Worm (Caenorhabditis elegans) whole organism, L1 larva: ENCODE measurements around the gene nep-9.

ENCODE experiments used
- C04F5.9 ChIP-seq: sonication (generic microtip); optimal IDR thresholded peaks from 2 replicates; lab custom pipeline; 2016; ENCODE audit warnings: missing genetic modification characterization, missing compliant biosample characterization
- Y116A8C.19 ChIP-seq: sonication (generic microtip); optimal IDR thresholded peaks from 2 replicates; lab custom pipeline; 2016; ENCODE audit warnings: missing compliant biosample characterization, missing genetic modification characterization, borderline replicate concordance
- fkh-10 ChIP-seq: sonication (generic microtip); optimal IDR thresholded peaks from 2 replicates; lab custom pipeline; 2017; ENCODE audit warnings: missing biosample characterization, missing genetic modification reagents, missing genetic modification characterization
- lin-13 ChIP-seq: fragments of 150-350 bp; optimal IDR thresholded peaks from 2 replicates; lab custom pipeline; 2014; ENCODE audit warnings: missing biosample characterization, missing genetic modification reagents, missing genetic modification characterization
- lin-15B ChIP-seq: fragments of 150-350 bp; sonication (generic microtip); optimal IDR thresholded peaks from 3 replicates; lab custom pipeline; 2014; ENCODE audit warnings: missing biosample characterization, missing genetic modification characterization
- mdl-1 ChIP-seq, 2 experiments: fragments of 150-350 bp; optimal IDR thresholded peaks; 2 replicates each; lab custom pipeline; 2014 to 2017; ENCODE audit warnings: missing biosample characterization in 2 of 2, missing genetic modification characterization in 2 of 2, inconsistent platforms in 1 of 2
- nhr-28 ChIP-seq: fragments of 150-350 bp; optimal IDR thresholded peaks from 2 replicates; lab custom pipeline; 2014; ENCODE audit warnings: missing biosample characterization, missing genetic modification characterization
- pag-3 ChIP-seq: sonication (generic microtip); optimal IDR thresholded peaks from 2 replicates; lab custom pipeline; 2017; ENCODE audit warnings: missing genetic modification characterization, mild to moderate bottlenecking, missing compliant biosample characterization, antibody characterized with exemption, borderline replicate concordance; ENCODE audit not compliant: insufficient read depth
- rnt-1 ChIP-seq: sonication (generic microtip); optimal IDR thresholded peaks from 2 replicates; lab custom pipeline; 2016; ENCODE audit warnings: mild to moderate bottlenecking, missing genetic modification characterization, moderate library complexity, missing compliant biosample characterization
- skn-1 ChIP-seq: fragments of 150-350 bp; optimal IDR thresholded peaks from 2 replicates; lab custom pipeline; 2014; ENCODE audit warnings: missing biosample characterization, missing genetic modification characterization
- snpc-4 ChIP-seq: fragments of 150-350 bp; optimal IDR thresholded peaks from 2 replicates; lab custom pipeline; 2014; ENCODE audit warnings: missing biosample characterization, missing genetic modification characterization
- tbx-2 ChIP-seq: sonication (generic microtip); optimal IDR thresholded peaks from 2 replicates; lab custom pipeline; 2016; ENCODE audit warnings: missing genetic modification characterization, missing compliant biosample characterization
- unc-62 ChIP-seq: fragments of 150-350 bp; optimal IDR thresholded peaks from 2 replicates; lab custom pipeline; 2014; ENCODE audit warnings: missing biosample characterization, missing genetic modification reagents, missing genetic modification characterization
- zag-1 ChIP-seq: fragments of 150-350 bp; optimal IDR thresholded peaks from 2 replicates; lab custom pipeline; 2014; ENCODE audit warnings: missing biosample characterization, missing genetic modification characterization

DNA sequence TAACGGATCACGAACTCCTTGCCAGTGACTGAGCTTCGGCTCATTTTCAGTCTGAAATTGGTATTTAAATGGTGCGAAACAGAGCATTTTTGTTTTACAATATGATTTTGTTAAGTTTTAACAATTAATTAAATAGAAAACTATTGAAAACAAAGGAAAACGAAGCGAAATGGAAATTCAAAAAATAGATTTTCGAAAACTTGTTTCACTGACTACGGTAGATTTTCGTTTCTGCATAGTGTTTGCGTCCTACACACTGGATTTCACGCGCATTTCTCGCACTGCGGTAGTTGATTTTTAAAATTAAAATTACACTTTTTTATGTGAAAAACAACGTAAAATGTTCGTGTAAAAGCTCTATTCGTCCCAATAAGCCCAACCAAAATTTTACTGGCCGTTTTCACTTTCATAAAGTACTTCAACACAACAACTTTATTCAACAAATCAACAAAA lies 52.8 kb downstream of the nep-9 start, which contains the start of gene bath-30:
- TF ChIP-seq zag-1 (tag; lab: Kevin White, UChicago) (no peak), pag-3 (no peak), unc-62 (no peak), mdl-1 (tag; optimal IDR thresholded peaks at IDR 0.05; lab: Kevin White, UChicago) (no peak), C04F5.9 (tag; lab: Kevin White, UChicago) (no peak), skn-1 (no peak), Y116A8C.19 (tag; lab: Kevin White, UChicago) (no peak), tbx-2 (tag; lab: Kevin White, UChicago) (no peak), fkh-10 (GFP tag; lab: Kevin White, UChicago) (no peak), lin-15B (tag; lab: Kevin White, UChicago) (no peak), snpc-4 (no peak), lin-13 (GFP tag; lab: Kevin White, UChicago) (no peak), rnt-1 (tag; lab: Kevin White, UChicago) (no peak), nhr-28 (tag; lab: Kevin White, UChicago) (no peak)
